Worm (Caenorhabditis elegans): ENCODE measurements around the gene K11H12.1.

- TF ChIP-seq fos-1 (tag; optimal IDR thresholded peaks at IDR 0.05), result no peak
- no peak for TF ChIP-seq ZK546.5 (tag; optimal IDR thresholded peaks at IDR 0.05)
- TF ChIP-seq nhr-28 (tag; optimal IDR thresholded peaks at IDR 0.05), result no peak
- TF ChIP-seq tbx-2 (tag; optimal IDR thresholded peaks at IDR 0.05), result no peak
- TF ChIP-seq nhr-77 (tag; optimal IDR thresholded peaks at IDR 0.05), result no peak
- no peak for TF ChIP-seq ceh-82 (tag; optimal IDR thresholded peaks at IDR 0.05)
- no peak for TF ChIP-seq nhr-237 (tag; optimal IDR thresholded peaks at IDR 0.05)
Observed at ce11 chrIV:648362-648761, 4.9 kb downstream of the K11H12.1 start.
